Worm (Caenorhabditis elegans) whole organism, late embryonic: ENCODE data around the gene aat-6.

Source experiments
- F13H6.1 ChIP-seq: sonication (generic microtip); optimal IDR thresholded peaks from 2 replicates; lab custom pipeline; 2016; ENCODE audit warnings: missing genetic modification characterization, missing compliant biosample characterization
- K02D7.2 ChIP-seq: sonication (generic microtip); optimal IDR thresholded peaks from 2 replicates; lab custom pipeline; 2017; ENCODE audit warnings: mild to moderate bottlenecking, missing genetic modification characterization, missing compliant biosample characterization
- K09A11.1 ChIP-seq: sonication (generic microtip); optimal IDR thresholded peaks from 2 replicates; lab custom pipeline; 2017; ENCODE audit warnings: antibody characterized with exemption, mild to moderate bottlenecking, missing genetic modification characterization, missing compliant biosample characterization; ENCODE audit not compliant: insufficient read depth
- Y22D7AL.16 ChIP-seq: sonication (generic microtip); optimal IDR thresholded peaks from 2 replicates; lab custom pipeline; 2016; ENCODE audit warnings: missing genetic modification characterization, missing compliant biosample characterization
- ceh-14 ChIP-seq: sonication (generic microtip); optimal IDR thresholded peaks from 2 replicates; lab custom pipeline; 2016; ENCODE audit warnings: missing genotype, missing genetic modification characterization, missing compliant biosample characterization
- ceh-18 ChIP-seq: sonication (generic microtip); optimal IDR thresholded peaks from 2 replicates; lab custom pipeline; 2016; ENCODE audit warnings: missing genetic modification characterization, missing compliant biosample characterization
- ceh-2 ChIP-seq: sonication (generic microtip); optimal IDR thresholded peaks from 2 replicates; lab custom pipeline; 2016; ENCODE audit warnings: missing genotype, missing genetic modification characterization, missing compliant biosample characterization
- ceh-24 ChIP-seq: sonication (generic microtip); optimal IDR thresholded peaks from 2 replicates; lab custom pipeline; 2016; ENCODE audit warnings: mild to moderate bottlenecking, missing genetic modification characterization, missing compliant biosample characterization
- ceh-34 ChIP-seq: sonication (generic microtip); optimal IDR thresholded peaks from 2 replicates; lab custom pipeline; 2016; ENCODE audit warnings: mild to moderate bottlenecking, missing genetic modification characterization, missing compliant biosample characterization
- ceh-45 ChIP-seq: fragments of 200-800 bp; sonication (Bioruptor generic); IDR thresholded peaks from 2 replicates; pipeline ENCODE4 v1.3.6; 2022; ENCODE audit warnings: missing genetic modification reagents, missing genetic modification characterization, missing compliant biosample characterization
- che-1 ChIP-seq: sonication (generic microtip); optimal IDR thresholded peaks from 2 replicates; lab custom pipeline; 2016; ENCODE audit warnings: mild to moderate bottlenecking, missing genetic modification characterization, missing compliant biosample characterization
- dmd-4 ChIP-seq: sonication (generic microtip); optimal IDR thresholded peaks from 2 replicates; lab custom pipeline; 2016; ENCODE audit warnings: borderline replicate concordance, missing genetic modification characterization, missing compliant biosample characterization
- dve-1 ChIP-seq: sonication (generic microtip); optimal IDR thresholded peaks from 2 replicates; lab custom pipeline; 2017; ENCODE audit warnings: antibody characterized with exemption, mild to moderate bottlenecking, missing genetic modification characterization, missing compliant biosample characterization
- elt-4 ChIP-seq: sonication (generic microtip); optimal IDR thresholded peaks from 2 replicates; lab custom pipeline; 2016; ENCODE audit warnings: missing genetic modification characterization, missing compliant biosample characterization
- ets-4 ChIP-seq: sonication (generic microtip); optimal IDR thresholded peaks from 2 replicates; lab custom pipeline; 2016; ENCODE audit warnings: missing genetic modification characterization, missing compliant biosample characterization
- fkh-6 ChIP-seq: sonication (generic microtip); optimal IDR thresholded peaks from 2 replicates; lab custom pipeline; 2016; ENCODE audit warnings: missing genetic modification characterization, missing compliant biosample characterization
- hlh-13 ChIP-seq: fragments of 200-800 bp; sonication (Bioruptor generic); optimal IDR thresholded peaks from 2 replicates; lab custom pipeline; 2018; ENCODE audit warnings: mild to moderate bottlenecking, missing genetic modification characterization, missing compliant biosample characterization
- hlh-6 ChIP-seq: sonication (generic microtip); optimal IDR thresholded peaks from 2 replicates; lab custom pipeline; 2016; ENCODE audit warnings: missing genotype, missing genetic modification characterization, missing compliant biosample characterization
- hlh-8 ChIP-seq: sonication (generic microtip); optimal IDR thresholded peaks from 2 replicates; lab custom pipeline; 2016; ENCODE audit warnings: missing genotype, missing genetic modification characterization, missing compliant biosample characterization
- lim-6 ChIP-seq: sonication (generic microtip); optimal IDR thresholded peaks from 2 replicates; lab custom pipeline; 2016; ENCODE audit warnings: missing genetic modification characterization, missing compliant biosample characterization
- lin-11 ChIP-seq: fragments of 200-800 bp; sonication (Bioruptor generic); optimal IDR thresholded peaks from 2 replicates; lab custom pipeline; 2018; ENCODE audit warnings: mild to moderate bottlenecking, missing genetic modification characterization, missing compliant biosample characterization
- madf-2 ChIP-seq: sonication (generic microtip); optimal IDR thresholded peaks from 2 replicates; lab custom pipeline; 2017; ENCODE audit warnings: missing genetic modification characterization, missing compliant biosample characterization
- mec-3 ChIP-seq: sonication (generic microtip); optimal IDR thresholded peaks from 2 replicates; lab custom pipeline; 2016; ENCODE audit warnings: borderline replicate concordance, missing genetic modification characterization, missing compliant biosample characterization
- nhr-232 ChIP-seq: sonication (generic microtip); optimal IDR thresholded peaks from 2 replicates; lab custom pipeline; 2016; ENCODE audit warnings: missing genetic modification characterization, missing compliant biosample characterization
- odd-2 ChIP-seq: sonication (generic microtip); optimal IDR thresholded peaks from 2 replicates; lab custom pipeline; 2017; ENCODE audit warnings: antibody characterized with exemption, mild to moderate bottlenecking, missing genetic modification characterization, missing compliant biosample characterization
- pat-9 ChIP-seq: fragments of 200-800 bp; sonication (Bioruptor generic); optimal IDR thresholded peaks from 2 replicates; lab custom pipeline; 2018; ENCODE audit warnings: mild to moderate bottlenecking, missing genetic modification characterization, moderate library complexity, missing compliant biosample characterization
- pha-2 ChIP-seq: sonication (generic microtip); optimal IDR thresholded peaks from 2 replicates; lab custom pipeline; 2017; ENCODE audit warnings: mild to moderate bottlenecking, missing genetic modification characterization, missing compliant biosample characterization
- pros-1 ChIP-seq: fragments of 150-350 bp; optimal IDR thresholded peaks from 2 replicates; lab custom pipeline; 2014; ENCODE audit warnings: missing biosample characterization, missing genetic modification reagents, missing genetic modification characterization
- rnt-1 ChIP-seq: sonication (generic microtip); optimal IDR thresholded peaks from 2 replicates; lab custom pipeline; 2016; ENCODE audit warnings: missing genetic modification characterization, missing compliant biosample characterization
- sox-2 ChIP-seq: fragments of 200-800 bp; sonication (Bioruptor generic); IDR thresholded peaks from 2 replicates; pipeline ENCODE4 v1.3.6; 2022; ENCODE audit warnings: missing genetic modification reagents, missing genetic modification characterization, missing compliant biosample characterization
- tbx-2 ChIP-seq: sonication (generic microtip); optimal IDR thresholded peaks from 2 replicates; lab custom pipeline; 2016; ENCODE audit warnings: missing genetic modification characterization, missing compliant biosample characterization
- ttx-3 ChIP-seq: sonication (generic microtip); optimal IDR thresholded peaks from 2 replicates; lab custom pipeline; 2016; ENCODE audit warnings: missing genetic modification reagents, missing genetic modification characterization, missing compliant biosample characterization
- unc-3 ChIP-seq, 2 experiments: fragments of 200-800 bp in 1 of 2; sonication (Bioruptor generic) in 1 of 2; sonication (generic microtip) in 1 of 2; conservative IDR thresholded peaks in 1 of 2; optimal IDR thresholded peaks in 1 of 2; 2 replicates each; pipeline versions ENCODE4 v1.3.6 to Lab custom; 2016 to 2022; ENCODE audit warnings: missing compliant biosample characterization in 2 of 2, missing genetic modification characterization in 2 of 2, missing genetic modification reagents in 1 of 2
- unc-55 ChIP-seq: sonication (generic microtip); optimal IDR thresholded peaks from 2 replicates; lab custom pipeline; 2017; ENCODE audit warnings: missing biosample characterization, missing genetic modification reagents, missing genetic modification characterization
- unc-86 ChIP-seq: sonication (generic microtip); optimal IDR thresholded peaks from 2 replicates; lab custom pipeline; 2016; ENCODE audit warnings: missing genetic modification characterization, missing compliant biosample characterization

The aat-6 gene

ce11 chrV:11486680-11487079 lies 16.2 kb upstream of the aat-6 start, which contains the start of gene T11F9.10:
TSS of gene T11F9.10 (plus strand) at chrV:11486980.
- TF ChIP-seq odd-2 (tag; lab: Kevin White, UChicago) (no peak), madf-2 (tag; lab: Kevin White, UChicago) (no peak), fkh-6 (tag; lab: Kevin White, UChicago) (no peak), rnt-1 (tag; lab: Kevin White, UChicago) (no peak), lim-6 (tag; lab: Kevin White, UChicago) (no peak), F13H6.1 (no peak), ceh-45 (GFP tag; lab: Robert Waterston, UW) (no peak), hlh-13 (GFP tag; lab: Kevin White, UChicago) (no peak), dve-1 (tag; lab: Kevin White, UChicago) (no peak), ceh-18 (tag; lab: Kevin White, UChicago) (no peak), pat-9 (no peak), pha-2 (no peak), unc-86 (tag; lab: Kevin White, UChicago) (no peak), unc-3 (GFP tag; conservative IDR thresholded peaks at IDR 0.05; lab: Robert Waterston, UW) (no peak), unc-3 (tag; optimal IDR thresholded peaks at IDR 0.05; lab: Kevin White, UChicago) (no peak), elt-4 (tag; lab: Kevin White, UChicago) (no peak), hlh-8 (no peak), ets-4 (tag; lab: Kevin White, UChicago) (no peak), ttx-3 (tag; lab: Kevin White, UChicago) (no peak)
- TF ChIP-seq, all 69 proteins: peak for 0

- TF ChIP-seq lin-11 (tag; lab: Kevin White, UChicago) (no peak), unc-86 (tag; lab: Kevin White, UChicago) (no peak), K02D7.2 (tag; lab: Kevin White, UChicago) (no peak), pros-1 (no peak), Y22D7AL.16 (tag; lab: Kevin White, UChicago) (no peak), ttx-3 (tag; lab: Kevin White, UChicago) (no peak), che-1 (tag; lab: Kevin White, UChicago) (no peak), hlh-6 (no peak), K09A11.1 (tag; lab: Kevin White, UChicago) (no peak), sox-2 (GFP tag; lab: Robert Waterston, UW) (no peak), ceh-34 (tag; lab: Kevin White, UChicago) (no peak), tbx-2 (no peak), ceh-24 (tag; lab: Kevin White, UChicago) (no peak), madf-2 (tag; lab: Kevin White, UChicago) (no peak)
These were observed 15.1 kb upstream of the aat-6 start, which contains the start of gene srh-1 for ce11 chrV:11485558-11485957. TSS of gene srh-1 (plus strand) at chrV:11485858.

- no peak for TF ChIP-seq unc-55 (GFP tag; lab: Kevin White, UChicago)
- TF ChIP-seq pat-9: no peak
- TF ChIP-seq rnt-1 (tag; lab: Kevin White, UChicago): no peak
- TF ChIP-seq dmd-4 (tag; lab: Kevin White, UChicago): no peak
- TF ChIP-seq ceh-24 (tag; lab: Kevin White, UChicago): no peak
- no peak for TF ChIP-seq K09A11.1 (tag; lab: Kevin White, UChicago)
- TF ChIP-seq nhr-232 (tag; lab: Kevin White, UChicago): no peak
- TF ChIP-seq lin-11 (tag; lab: Kevin White, UChicago): no peak
- TF ChIP-seq hlh-6: no peak
- TF ChIP-seq che-1 (tag; lab: Kevin White, UChicago): no peak
- no peak for TF ChIP-seq ceh-14 (tag; lab: Kevin White, UChicago)
- TF ChIP-seq mec-3 (tag; lab: Kevin White, UChicago): no peak
- TF ChIP-seq ceh-2 (tag; lab: Kevin White, UChicago): no peak
- TF ChIP-seq, all 69 proteins: peak for 0
These were observed 13.9 kb upstream of the aat-6 start for ce11 chrV:11484404-11484803.
